Fruit fly (Drosophila melanogaster) whole organism, embryonic: ENCODE data around the gene sun.

Source experiments
- Atf-2 ChIP-seq: fragments of 200-800 bp; sonication (Bioruptor generic); optimal IDR thresholded peaks from 2 replicates; lab custom pipeline; 2016; ENCODE audit warnings: missing biosample characterization, missing genetic modification characterization
- BEAF-32 ChIP-seq: fragments of 200-800 bp; sonication (Bioruptor generic); optimal IDR thresholded peaks from 3 replicates; lab custom pipeline; 2017; ENCODE audit warnings: missing biosample characterization, missing genetic modification characterization, mild to moderate bottlenecking, moderate library complexity, missing genetic modification reagents
- BtbVII ChIP-seq: fragments of 200-800 bp; sonication (Bioruptor generic); optimal IDR thresholded peaks from 3 replicates; lab custom pipeline; 2017; ENCODE audit warnings: missing biosample characterization, mild to moderate bottlenecking, missing genetic modification characterization
- CG10543 ChIP-seq: fragments of 200-800 bp; sonication (Bioruptor generic); optimal IDR thresholded peaks from 3 replicates; lab custom pipeline; 2017; ENCODE audit warnings: missing biosample characterization, mild to moderate bottlenecking, missing genetic modification characterization, moderate library complexity
- CG10979 ChIP-seq: fragments of 200-800 bp; sonication (Bioruptor generic); optimal IDR thresholded peaks from 2 replicates; lab custom pipeline; 2018; ENCODE audit warnings: missing biosample characterization, mild to moderate bottlenecking, missing genetic modification characterization, moderate library complexity
- CG11456 ChIP-seq: fragments of 200-800 bp; sonication (Bioruptor generic); IDR thresholded peaks from 3 replicates; pipeline ENCODE4 v1.3.6; 2022; ENCODE audit warnings: missing biosample characterization, missing genetic modification characterization
- CG13775 ChIP-seq: fragments of 200-800 bp; sonication (Bioruptor generic); optimal IDR thresholded peaks from 3 replicates; lab custom pipeline; 2017; ENCODE audit warnings: missing biosample characterization, mild to moderate bottlenecking, missing genetic modification characterization
- CG13894 ChIP-seq: fragments of 200-800 bp; sonication (Bioruptor generic); optimal IDR thresholded peaks from 3 replicates; lab custom pipeline; 2018; ENCODE audit warnings: missing biosample characterization, mild to moderate bottlenecking, missing genetic modification characterization, moderate library complexity
- CG16813 ChIP-seq: fragments of 200-800 bp; sonication (Bioruptor generic); IDR thresholded peaks from 3 replicates; pipeline ENCODE4 v1.3.6; 2022; ENCODE audit warnings: missing biosample characterization, missing genetic modification characterization; ENCODE audit not compliant: partially characterized antibody
- CG17802 ChIP-seq: fragments of 200-800 bp; sonication (Bioruptor generic); optimal IDR thresholded peaks from 2 replicates; lab custom pipeline; 2018; ENCODE audit warnings: missing biosample characterization, mild to moderate bottlenecking, missing genetic modification characterization, moderate library complexity
- CG18599 ChIP-seq: fragments of 200-800 bp; sonication (Bioruptor generic); optimal IDR thresholded peaks from 3 replicates; lab custom pipeline; 2017; ENCODE audit warnings: missing biosample characterization, missing genetic modification characterization, mild to moderate bottlenecking, moderate library complexity, missing genetic modification reagents
- CG18619 ChIP-seq: fragments of 200-800 bp; sonication (Bioruptor generic); optimal IDR thresholded peaks from 3 replicates; lab custom pipeline; 2017; ENCODE audit warnings: missing biosample characterization, mild to moderate bottlenecking, missing genetic modification characterization
- CG2120 ChIP-seq: fragments of 200-800 bp; sonication (Bioruptor generic); optimal IDR thresholded peaks from 3 replicates; lab custom pipeline; 2016; ENCODE audit warnings: missing biosample characterization, missing genetic modification characterization
- CG30020 ChIP-seq: fragments of 200-800 bp; optimal IDR thresholded peaks from 2 replicates; lab custom pipeline; 2019; ENCODE audit warnings: missing biosample characterization, mild to moderate bottlenecking, missing genetic modification characterization, moderate library complexity
- CG8478 ChIP-seq: fragments of >200 bp; optimal IDR thresholded peaks from 2 replicates; lab custom pipeline; 2018
- CG9437 ChIP-seq: fragments of 200-800 bp; sonication (Bioruptor generic); optimal IDR thresholded peaks from 2 replicates; lab custom pipeline; 2018; ENCODE audit warnings: missing biosample characterization, mild to moderate bottlenecking, missing genetic modification characterization
- Dek ChIP-seq: fragments of 200-800 bp; sonication (Bioruptor generic); optimal IDR thresholded peaks from 3 replicates; lab custom pipeline; 2019; ENCODE audit warnings: missing biosample characterization, mild to moderate bottlenecking, missing genetic modification characterization, moderate library complexity
- Dp ChIP-seq: fragments of 200-800 bp; sonication (Bioruptor generic); optimal IDR thresholded peaks from 2 replicates; lab custom pipeline; 2018; ENCODE audit warnings: missing biosample characterization, mild to moderate bottlenecking, missing genetic modification characterization, moderate library complexity
- Fer3 ChIP-seq: fragments of 200-800 bp; sonication (Bioruptor generic); optimal IDR thresholded peaks from 2 replicates; lab custom pipeline; 2018; ENCODE audit warnings: missing biosample characterization, mild to moderate bottlenecking, missing genetic modification characterization, moderate library complexity
- Gsc ChIP-seq: fragments of 200-800 bp; sonication (Bioruptor generic); IDR thresholded peaks from 2 replicates; pipeline ENCODE4 v1.3.6; 2022; ENCODE audit warnings: missing biosample characterization, missing genetic modification characterization
- HmgD ChIP-seq: fragments of 200-800 bp; sonication (Bioruptor generic); optimal IDR thresholded peaks from 3 replicates; lab custom pipeline; 2016; ENCODE audit warnings: missing biosample characterization, missing genetic modification characterization
- Hr78 ChIP-seq, 2 experiments: fragments of 200-800 bp in 1 of 2; fragments of >200 bp in 1 of 2; sonication (Bioruptor generic) in 1 of 2; optimal IDR thresholded peaks; 2 replicates each; lab custom pipeline; 2017 to 2019; ENCODE audit warnings: missing biosample characterization in 2 of 2, missing genetic modification characterization in 2 of 2, mild to moderate bottlenecking in 1 of 2, moderate library complexity in 1 of 2
- Opbp ChIP-seq: fragments of 200-800 bp; sonication (Bioruptor generic); IDR thresholded peaks from 3 replicates; pipeline ENCODE4 v1.3.6; 2022; ENCODE audit warnings: missing biosample characterization, missing genetic modification characterization; ENCODE audit not compliant: partially characterized antibody
- ash1 ChIP-seq: fragments of 200-800 bp; sonication (Bioruptor generic); optimal IDR thresholded peaks from 2 replicates; lab custom pipeline; 2018; ENCODE audit warnings: missing biosample characterization, mild to moderate bottlenecking, missing genetic modification characterization
- bab2 ChIP-seq: fragments of 200-800 bp; sonication (Bioruptor generic); optimal IDR thresholded peaks from 2 replicates; lab custom pipeline; 2016; ENCODE audit warnings: missing biosample characterization, missing genetic modification characterization
- bbx ChIP-seq: fragments of 200-800 bp; sonication (Bioruptor generic); IDR thresholded peaks from 2 replicates; pipeline ENCODE4 v1.3.6; 2022; ENCODE audit warnings: missing biosample characterization, missing genetic modification characterization; ENCODE audit not compliant: partially characterized antibody
- br ChIP-seq: fragments of >200 bp; optimal IDR thresholded peaks from 2 replicates; lab custom pipeline; 2017
- chinmo ChIP-seq: fragments of 200-800 bp; sonication (Bioruptor generic); IDR thresholded peaks from 4 replicates; pipeline ENCODE4 v1.3.6; 2022; ENCODE audit warnings: missing biosample characterization, missing genetic modification characterization; ENCODE audit not compliant: partially characterized antibody
- dmrt11E ChIP-seq: fragments of 200-800 bp; sonication (Bioruptor generic); optimal IDR thresholded peaks from 3 replicates; lab custom pipeline; 2018; ENCODE audit warnings: missing biosample characterization, mild to moderate bottlenecking, missing genetic modification characterization, moderate library complexity
- dpn ChIP-seq, 2 experiments: fragments of 200-800 bp; sonication (Bioruptor generic); optimal IDR thresholded peaks; 3 replicates each; lab custom pipeline; 2016; ENCODE audit warnings: missing biosample characterization in 2 of 2, missing genetic modification characterization in 2 of 2
- ems ChIP-seq: fragments of 200-800 bp; sonication (Bioruptor generic); optimal IDR thresholded peaks from 3 replicates; lab custom pipeline; 2016; ENCODE audit warnings: missing biosample characterization, missing genetic modification characterization
- esg ChIP-seq: fragments of 200-800 bp; sonication (Bioruptor generic); conservative IDR thresholded peaks from 2 replicates; pipeline ENCODE4 v1.3.6; 2022; ENCODE audit warnings: missing biosample characterization, missing genetic modification characterization
- exex ChIP-seq: fragments of 200-800 bp; sonication (Bioruptor generic); optimal IDR thresholded peaks from 4 replicates; lab custom pipeline; 2018; ENCODE audit warnings: missing biosample characterization, mild to moderate bottlenecking, missing genetic modification characterization, moderate library complexity
- fu2 ChIP-seq: fragments of 200-800 bp; sonication (Bioruptor generic); optimal IDR thresholded peaks from 2 replicates; lab custom pipeline; 2016; ENCODE audit warnings: missing biosample characterization, missing genetic modification characterization
- gsb ChIP-seq: fragments of 200-800 bp; sonication (Bioruptor generic); IDR thresholded peaks from 2 replicates; pipeline ENCODE4 v1.3.6; 2022; ENCODE audit warnings: missing biosample characterization, missing genetic modification characterization
- insv ChIP-seq, 2 experiments: fragments of 200-800 bp; sonication (Bioruptor generic); optimal IDR thresholded peaks; 3 replicates each; lab custom pipeline; 2016 to 2018; ENCODE audit warnings: missing biosample characterization in 2 of 2, missing genetic modification characterization in 2 of 2
- luna ChIP-seq: fragments of 200-800 bp; sonication (Bioruptor generic); optimal IDR thresholded peaks from 2 replicates; lab custom pipeline; 2016; ENCODE audit warnings: missing biosample characterization, missing genetic modification characterization
- nmo ChIP-seq: fragments of 200-800 bp; sonication (Bioruptor generic); optimal IDR thresholded peaks from 2 replicates; lab custom pipeline; 2018; ENCODE audit warnings: missing biosample characterization, mild to moderate bottlenecking, missing genetic modification characterization, moderate library complexity
- onecut ChIP-seq: fragments of 200-800 bp; sonication (Bioruptor generic); IDR thresholded peaks from 2 replicates; pipeline ENCODE4 v1.3.6; 2022; ENCODE audit warnings: missing biosample characterization, missing genetic modification characterization
- org-1 ChIP-seq: fragments of 200-800 bp; sonication (Bioruptor generic); optimal IDR thresholded peaks from 2 replicates; lab custom pipeline; 2017; ENCODE audit warnings: missing biosample characterization, missing genetic modification characterization
- pho ChIP-seq: fragments of 200-800 bp; sonication (Bioruptor generic); optimal IDR thresholded peaks from 2 replicates; lab custom pipeline; 2016; ENCODE audit warnings: missing biosample characterization, missing genetic modification characterization
- row ChIP-seq: fragments of 200-800 bp; sonication (Bioruptor generic); IDR thresholded peaks from 3 replicates; pipeline ENCODE4 v1.3.6; 2022; ENCODE audit warnings: missing biosample characterization, missing genetic modification characterization
- run ChIP-seq: fragments of 200-800 bp; sonication (Bioruptor generic); optimal IDR thresholded peaks from 3 replicates; lab custom pipeline; 2018; ENCODE audit warnings: missing biosample characterization, mild to moderate bottlenecking, missing genetic modification characterization
- sens ChIP-seq: fragments of 200-800 bp; sonication (Bioruptor generic); peaks from one replicate; lab custom pipeline; 2016; ENCODE audit warnings: missing biosample characterization, missing genetic modification characterization
- stwl ChIP-seq: fragments of 200-800 bp; sonication (Bioruptor generic); optimal IDR thresholded peaks from 3 replicates; lab custom pipeline; 2018; ENCODE audit warnings: missing biosample characterization, mild to moderate bottlenecking, missing genetic modification characterization, moderate library complexity
- tin ChIP-seq: fragments of 200-800 bp; sonication (Bioruptor generic); optimal IDR thresholded peaks from 3 replicates; lab custom pipeline; 2016; ENCODE audit warnings: missing biosample characterization, missing genetic modification characterization
- vvl ChIP-seq: fragments of 200-800 bp; sonication (Bioruptor generic); IDR thresholded peaks from 2 replicates; pipeline ENCODE4 v1.3.6; 2022; ENCODE audit warnings: missing biosample characterization, missing genetic modification characterization
- zen2 ChIP-seq: fragments of 200-800 bp; sonication (Bioruptor generic); IDR thresholded peaks from 3 replicates; pipeline ENCODE4 v1.3.6; 2022; ENCODE audit warnings: missing biosample characterization, missing genetic modification characterization; ENCODE audit not compliant: partially characterized antibody
- zfh1 ChIP-seq: fragments of 200-800 bp; sonication (Bioruptor generic); IDR thresholded peaks from 3 replicates; pipeline ENCODE4 v1.3.6; 2022; ENCODE audit warnings: missing biosample characterization, missing genetic modification characterization

The sun gene

dm6 chrX:15802880-15803650 is 46.0 kb downstream of the sun start:
- TF ChIP-seq ems (no peak), Dp (GFP tag; lab: Kevin White, UChicago) (no peak), Hr78 (GFP tag; optimal IDR thresholded peaks at IDR 0.05; lab: Kevin White, UChicago) (no peak), Atf-2 (GFP tag; lab: Kevin White, UChicago) (no peak), insv (GFP tag; optimal IDR thresholded peaks at IDR 0.05; lab: Kevin White, UChicago) (no peak), BEAF-32 (GFP tag; lab: Kevin White, UChicago) (peak; percentile 76), CG18599 (peak; percentile 33), chinmo (peak; percentile 65; the same call in 2 of the 4 replicates), CG9437 (GFP tag; lab: Kevin White, UChicago) (no peak), Gsc (GFP tag; lab: Robert Waterston, UW) (no peak), zen2 (GFP tag; lab: Robert Waterston, UW) (peak; percentile 69), org-1 (GFP tag; lab: Kevin White, UChicago) (no peak), CG30020 (tag; lab: Kevin White, UChicago) (peak; percentile 83), esg (no peak), CG13894 (tag; lab: Kevin White, UChicago) (peak; percentile 46), exex (tag; lab: Kevin White, UChicago) (peak; percentile 27), nmo (peak; percentile 22), CG18619 (GFP tag; lab: Kevin White, UChicago) (no peak), Dek (tag; lab: Kevin White, UChicago) (no peak), br (no peak), HmgD (GFP tag; lab: Kevin White, UChicago) (no peak), CG10979 (peak; percentile 20), ash1 (GFP tag; lab: Kevin White, UChicago) (no peak), Fer3 (tag; lab: Kevin White, UChicago) (peak; percentile 7), CG2120 (GFP tag; lab: Kevin White, UChicago) (peak; percentile 31), bbx (GFP tag; lab: Robert Waterston, UW) (peak; percentile 74), sens (GFP tag; lab: Kevin White, UChicago) (peak; percentile 5), CG17802 (tag; lab: Kevin White, UChicago) (peak; percentile 53), CG10543 (no peak), fu2 (no peak), CG11456 (GFP tag; lab: Robert Waterston, UW) (no peak), BtbVII (no peak), CG16813 (GFP tag; lab: Robert Waterston, UW) (peak; percentile 76), run (tag; lab: Kevin White, UChicago) (no peak), pho (GFP tag; lab: Kevin White, UChicago) (no peak), row (peak; percentile 66), bab2 (GFP tag; lab: Kevin White, UChicago) (no peak), vvl (peak; percentile 18; the same call in 1 of the 2 replicates), zfh1 (GFP tag; lab: Robert Waterston, UW) (0 out of 3 replicates have a peak, but pooled peaks have one; percentile 24), gsb (no peak), dpn (GFP tag; optimal IDR thresholded peaks at IDR 0.05; lab: Kevin White, UChicago) (peak in 1 of 2 experiments; percentile 14), stwl (tag; lab: Kevin White, UChicago) (peak; percentile 42), onecut (GFP tag; lab: Robert Waterston, UW) (no peak), CG8478 (lab: Kevin White, UChicago) (no peak), luna (GFP tag; lab: Kevin White, UChicago) (no peak), dmrt11E (tag; lab: Kevin White, UChicago) (peak; percentile 25), Opbp (GFP tag; lab: Robert Waterston, UW) (peak; percentile 88; the same call in 2 of the 3 replicates), CG13775 (GFP tag; lab: Kevin White, UChicago) (peak; percentile 0), tin (GFP tag; lab: Kevin White, UChicago) (no peak)
